Worm (Caenorhabditis elegans): ENCODE measurements around the gene 2L52.1.

- no peak for TF ChIP-seq nhr-11 (tag; optimal IDR thresholded peaks at IDR 0.05)
- TF ChIP-seq C08G9.2 (tag; optimal IDR thresholded peaks at IDR 0.05): no peak
- TF ChIP-seq dmd-4 (tag; optimal IDR thresholded peaks at IDR 0.05; ENCODE audit: borderline replicate concordance): no peak
- TF ChIP-seq sox-2 (GFP tag; IDR thresholded peaks at IDR 0.05): no peak
- no peak for TF ChIP-seq unc-55 (GFP tag; optimal IDR thresholded peaks at IDR 0.05)
- TF ChIP-seq ama-1 (optimal IDR thresholded peaks at IDR 0.05): no peak
- TF ChIP-seq fkh-10 (GFP tag; optimal IDR thresholded peaks at IDR 0.05): no peak
- no peak for TF ChIP-seq pha-4 (tag; optimal IDR thresholded peaks at IDR 0.05)
- TF ChIP-seq ceh-48 (tag; optimal IDR thresholded peaks at IDR 0.05): no peak
These were observed 11.0 kb downstream of the 2L52.1 start, which contains the start of gene best-3 for ce11 chrII:12685-13084.

Data from whole organism, late embryonic.